Worm (Caenorhabditis elegans): ENCODE data around the gene srt-31.

The srt-31 gene

ce11 chrV:474516-474915, 1.8 kb downstream of the srt-31 start, which contains the start of gene nhr-99:
Gene nhr-99 (plus strand): TSS chrV:474778.
- TF ChIP-seq jun-1 (tag; optimal IDR thresholded peaks at IDR 0.05), result no peak
- no peak for TF ChIP-seq ces-1 (GFP tag; optimal IDR thresholded peaks at IDR 0.05)
- TF ChIP-seq lin-38 (GFP tag; IDR thresholded peaks at IDR 0.05), result no peak
- TF ChIP-seq hlh-11 (tag; optimal IDR thresholded peaks at IDR 0.05), result peak; percentile 61
- TF ChIP-seq aly-2 (tag; optimal IDR thresholded peaks at IDR 0.05), result no peak
- peak; percentile 80 for TF ChIP-seq nhr-28 (tag; optimal IDR thresholded peaks at IDR 0.05)
- TF ChIP-seq zfp-2 (tag; optimal IDR thresholded peaks at IDR 0.05), result no peak
- peak; percentile 79 for TF ChIP-seq dmd-6 (GFP tag; IDR thresholded peaks at IDR 0.05)
- TF ChIP-seq tag-97 (GFP tag; IDR thresholded peaks at IDR 0.05), result no peak
- peak; percentile 47 for TF ChIP-seq nhr-77 (tag; optimal IDR thresholded peaks at IDR 0.05)
- no peak for TF ChIP-seq F26F4.8 (GFP tag; conservative IDR thresholded peaks at IDR 0.05)
- peak; percentile 27 for TF ChIP-seq mxl-3 (GFP tag; optimal IDR thresholded peaks at IDR 0.05)
- TF ChIP-seq pqm-1 (tag; optimal IDR thresholded peaks at IDR 0.05), result peak; percentile 46
- no peak for TF ChIP-seq daf-16 (GFP tag; optimal IDR thresholded peaks at IDR 0.05)
- TF ChIP-seq daf-16 (tag; optimal IDR thresholded peaks at IDR 0.05), result peak; percentile 75
- no peak for TF ChIP-seq ceh-20 (GFP tag; IDR thresholded peaks at IDR 0.05)
- TF ChIP-seq mdt-29 (GFP tag; IDR thresholded peaks at IDR 0.05), result no peak
- TF ChIP-seq mdl-1 (tag; optimal IDR thresholded peaks at IDR 0.05), result peak in 1 of 2 experiments; percentile 45
- no peak for TF ChIP-seq nhr-237 (tag; optimal IDR thresholded peaks at IDR 0.05)
- TF ChIP-seq dve-1 (tag; optimal IDR thresholded peaks at IDR 0.05; ENCODE audit: insufficient read depth), result peak; percentile 71
- TF ChIP-seq php-3 (GFP tag; IDR thresholded peaks at IDR 0.05), result peak; percentile 94
- TF ChIP-seq hlh-30 (tag; optimal IDR thresholded peaks at IDR 0.05; ENCODE audit: insufficient read depth), result peak; percentile 39

- no peak for TF ChIP-seq F26F4.8 (GFP tag; conservative IDR thresholded peaks at IDR 0.05)
- peak; percentile 36 for TF ChIP-seq dve-1 (tag; optimal IDR thresholded peaks at IDR 0.05; ENCODE audit: insufficient read depth)
- no peak for TF ChIP-seq ceh-32 (tag; optimal IDR thresholded peaks at IDR 0.05; ENCODE audit: poor library complexity)
- no peak for TF ChIP-seq daf-16 (GFP tag; optimal IDR thresholded peaks at IDR 0.05)
- peak; percentile 63 for TF ChIP-seq daf-16 (tag; optimal IDR thresholded peaks at IDR 0.05)
- TF ChIP-seq pqm-1 (tag; optimal IDR thresholded peaks at IDR 0.05), result peak; percentile 68
- TF ChIP-seq dmd-6 (GFP tag; IDR thresholded peaks at IDR 0.05), result peak; percentile 87
- peak; percentile 24 for TF ChIP-seq nhr-77 (tag; optimal IDR thresholded peaks at IDR 0.05)
- TF ChIP-seq Y5F2A.4 (GFP tag; optimal IDR thresholded peaks at IDR 0.05), result no peak
- TF ChIP-seq nhr-28 (tag; optimal IDR thresholded peaks at IDR 0.05), result peak; percentile 91
- TF ChIP-seq hlh-11 (tag; optimal IDR thresholded peaks at IDR 0.05), result peak; percentile 50
- TF ChIP-seq lin-1 (GFP tag; IDR thresholded peaks at IDR 0.05), result 0 out of 2 replicates have a peak, but pooled peaks have one; percentile 12
- no peak for TF ChIP-seq aly-2 (tag; optimal IDR thresholded peaks at IDR 0.05)
These were observed 5.0 kb downstream of the srt-31 start, which contains the start of gene nhr-55 for ce11 chrV:477664-478212. Gene nhr-55 (plus strand): TSS chrV:478162.

DNA sequence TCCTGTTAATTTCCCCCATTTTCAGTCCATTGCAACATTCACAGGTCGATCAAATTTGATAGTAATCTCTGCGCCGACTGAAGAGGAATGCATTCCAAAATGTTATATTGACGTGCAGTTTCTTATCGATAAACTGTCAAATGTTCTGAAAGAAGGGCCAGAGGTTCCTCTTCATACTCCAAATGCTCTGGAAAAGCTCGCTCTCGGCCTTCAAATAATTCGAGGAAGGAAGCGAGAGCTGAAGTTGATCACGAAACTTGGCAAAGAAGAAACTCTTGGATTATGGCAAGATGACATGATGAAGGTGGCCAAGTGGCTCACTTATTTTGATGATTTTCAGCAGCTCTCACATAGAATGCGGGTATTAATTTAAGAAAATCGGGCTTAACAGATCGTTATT, 6.4 kb downstream of the srt-31 start:
- peak; percentile 38 for TF ChIP-seq aha-1 (tag)
- TF ChIP-seq mes-2 (tag; optimal IDR thresholded peaks at IDR 0.05; ENCODE audit: poor library complexity, severe bottlenecking), result no peak
- TF ChIP-seq dmd-6 (GFP tag; IDR thresholded peaks at IDR 0.05), result peak; percentile 60
- TF ChIP-seq unc-62 (GFP tag; optimal IDR thresholded peaks at IDR 0.05 in 1 of 2), result peak in 1 of 2 experiments; percentile 97
- no peak for TF ChIP-seq unc-62 (tag; optimal IDR thresholded peaks at IDR 0.05)

ce11 chrV:482860-483259, 10.2 kb downstream of the srt-31 start:
- TF ChIP-seq nhr-28 (tag; optimal IDR thresholded peaks at IDR 0.05), result no peak
- TF ChIP-seq dmd-6 (GFP tag; IDR thresholded peaks at IDR 0.05), result 0 out of 2 replicates have a peak, but pooled peaks have one; percentile 24

- TF ChIP-seq T26A8.4 (GFP tag; IDR thresholded peaks at IDR 0.05) (no peak), ama-1 (optimal IDR thresholded peaks at IDR 0.05) (no peak), hlh-11 (tag; optimal IDR thresholded peaks at IDR 0.05) (peak; percentile 31), Y75B8A.6 (GFP tag; IDR thresholded peaks at IDR 0.05) (no peak), fos-1 (tag; optimal IDR thresholded peaks at IDR 0.05) (no peak), snpc-4 (tag; optimal IDR thresholded peaks at IDR 0.05) (no peak), php-3 (GFP tag; IDR thresholded peaks at IDR 0.05) (peak; percentile 80), nhr-28 (tag; optimal IDR thresholded peaks at IDR 0.05) (peak; percentile 91), Y105C5A.15 (GFP tag; IDR thresholded peaks at IDR 0.05) (no peak), skn-1 (tag; optimal IDR thresholded peaks at IDR 0.05) (no peak), attf-4 (tag; optimal IDR thresholded peaks at IDR 0.05) (no peak), Y5F2A.4 (GFP tag; optimal IDR thresholded peaks at IDR 0.05) (no peak), vab-7 (GFP tag; IDR thresholded peaks at IDR 0.05) (no peak), T20F7.1 (GFP tag; optimal IDR thresholded peaks at IDR 0.05) (no peak), aha-1 (tag) (peak; percentile 46), F26F4.8 (GFP tag; conservative IDR thresholded peaks at IDR 0.05) (no peak), dmd-6 (GFP tag; IDR thresholded peaks at IDR 0.05) (peak; percentile 57), mep-1 (tag; optimal IDR thresholded peaks at IDR 0.05) (no peak), nhr-25 (tag; optimal IDR thresholded peaks at IDR 0.05; ENCODE audit: borderline replicate concordance, insufficient read depth) (no peak), daf-16 (GFP tag; optimal IDR thresholded peaks at IDR 0.05) (no peak), daf-16 (tag; optimal IDR thresholded peaks at IDR 0.05) (peak; percentile 86)
These were observed 10.7 kb downstream of the srt-31 start, which contains the start of gene nhr-130 for ce11 chrV:483289-483795. Gene nhr-130 (minus strand): TSS chrV:483339.
